Fruit fly (Drosophila melanogaster) Kc167 (cell line): ENCODE data around the gene Ttc1.

Experiments
- Myc ChIP-seq: fragments of >200 bp; optimal IDR thresholded peaks from 2 replicates; lab custom pipeline; 2017; ENCODE audit warnings: missing external identifiers
- h ChIP-seq: fragments of >200 bp; optimal IDR thresholded peaks from 3 replicates; lab custom pipeline; 2018; ENCODE audit warnings: missing external identifiers
- psq ChIP-seq: fragments of >200 bp; optimal IDR thresholded peaks from 2 replicates; lab custom pipeline; 2017; ENCODE audit warnings: missing external identifiers
- ttk ChIP-seq: sonication (Bioruptor generic); optimal IDR thresholded peaks from 2 replicates; lab custom pipeline; 2017; ENCODE audit warnings: missing external identifiers

DNA sequence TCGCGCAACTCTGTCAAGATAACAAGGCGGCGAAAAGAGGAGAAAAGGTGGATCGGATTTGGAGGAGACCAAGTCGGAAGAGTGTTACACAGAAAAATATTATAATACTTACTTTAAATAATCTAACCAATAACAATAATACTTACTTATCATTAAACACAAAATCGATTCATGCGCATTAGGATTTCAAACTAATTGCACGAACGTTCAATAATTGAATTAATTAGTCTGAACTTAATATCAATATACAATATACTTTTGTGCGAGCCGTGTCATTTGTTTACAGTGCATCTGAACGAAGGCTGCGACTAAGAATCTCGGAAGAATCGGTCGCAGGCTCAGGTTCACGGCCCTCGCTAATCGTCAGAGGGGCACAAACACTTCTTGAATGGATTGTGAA, 47.4 kb downstream of the Ttc1 start:
- TF ChIP-seq ttk (lab: Kevin White, UChicago) (no peak), h (no peak), psq (lab: Kevin White, UChicago) (no peak), Myc (lab: Kevin White, UChicago) (no peak)
